Fruit fly (Drosophila melanogaster) whole organism, embryonic: ENCODE results near the gene CG7352.

Source experiments
- Abd-B ChIP-seq: fragments of 200-800 bp; sonication (Bioruptor generic); optimal IDR thresholded peaks from 2 replicates; lab custom pipeline; 2018; ENCODE audit warnings: missing biosample characterization, mild to moderate bottlenecking, missing genetic modification characterization, moderate library complexity
- B-H1 ChIP-seq: fragments of 200-800 bp; sonication (Bioruptor generic); IDR thresholded peaks from 3 replicates; pipeline ENCODE4 v1.3.6; 2022; ENCODE audit warnings: missing biosample characterization, missing genetic modification characterization
- CG10147 ChIP-seq: fragments of 200-800 bp; sonication (Bioruptor generic); optimal IDR thresholded peaks from 2 replicates; lab custom pipeline; 2019; ENCODE audit warnings: missing biosample characterization, mild to moderate bottlenecking, missing genetic modification characterization, moderate library complexity
- CG10274 ChIP-seq: fragments of 200-800 bp; sonication (Bioruptor generic); optimal IDR thresholded peaks from 3 replicates; lab custom pipeline; 2017; ENCODE audit warnings: missing biosample characterization, mild to moderate bottlenecking, missing genetic modification characterization
- CG11093 ChIP-seq: fragments of 200-800 bp; sonication (Bioruptor generic); IDR thresholded peaks from 3 replicates; pipeline ENCODE4 v1.3.6; 2022; ENCODE audit warnings: missing biosample characterization, missing genetic modification characterization
- CG11456 ChIP-seq: fragments of 200-800 bp; sonication (Bioruptor generic); IDR thresholded peaks from 3 replicates; pipeline ENCODE4 v1.3.6; 2022; ENCODE audit warnings: missing biosample characterization, missing genetic modification characterization
- CG11560 ChIP-seq: fragments of 200-800 bp; sonication (Bioruptor generic); IDR thresholded peaks from 3 replicates; pipeline ENCODE4 v1.3.6; 2022; ENCODE audit warnings: missing biosample characterization, missing genetic modification characterization
- CG12071 ChIP-seq: fragments of 200-800 bp; sonication (Bioruptor generic); optimal IDR thresholded peaks from 3 replicates; lab custom pipeline; 2018; ENCODE audit warnings: missing biosample characterization, mild to moderate bottlenecking, missing genetic modification characterization
- CG12104 ChIP-seq: fragments of 200-800 bp; sonication (Bioruptor generic); optimal IDR thresholded peaks from 3 replicates; lab custom pipeline; 2016; ENCODE audit warnings: missing biosample characterization, missing genetic modification characterization
- CG12659 ChIP-seq: fragments of 200-800 bp; sonication (Bioruptor generic); optimal IDR thresholded peaks from 3 replicates; lab custom pipeline; 2017; ENCODE audit warnings: mild to moderate bottlenecking, missing biosample characterization, missing genetic modification reagents, missing genetic modification characterization
- CG13296 ChIP-seq: fragments of 200-800 bp; sonication (Bioruptor generic); optimal IDR thresholded peaks from 3 replicates; lab custom pipeline; 2018; ENCODE audit warnings: missing biosample characterization, mild to moderate bottlenecking, missing genetic modification characterization
- CG13624 ChIP-seq: fragments of 200-800 bp; sonication (Bioruptor generic); optimal IDR thresholded peaks from 2 replicates; lab custom pipeline; 2016; ENCODE audit warnings: missing biosample characterization, missing genetic modification characterization
- CG16815 ChIP-seq: fragments of 200-800 bp; sonication (Bioruptor generic); optimal IDR thresholded peaks from 3 replicates; lab custom pipeline; 2017; ENCODE audit warnings: missing biosample characterization, mild to moderate bottlenecking, missing genetic modification characterization
- CG18619 ChIP-seq: fragments of 200-800 bp; sonication (Bioruptor generic); optimal IDR thresholded peaks from 3 replicates; lab custom pipeline; 2017; ENCODE audit warnings: missing biosample characterization, mild to moderate bottlenecking, missing genetic modification characterization
- CG2199 ChIP-seq: fragments of 200-800 bp; sonication (Bioruptor generic); IDR thresholded peaks from 3 replicates; pipeline ENCODE4 v1.3.6; 2022; ENCODE audit warnings: missing biosample characterization, missing genetic modification characterization
- CG31441 ChIP-seq: fragments of 200-800 bp; sonication (Bioruptor generic); IDR thresholded peaks from 2 replicates; pipeline ENCODE4 v1.3.6; 2022; ENCODE audit warnings: missing biosample characterization, missing genetic modification characterization
- CG34224 ChIP-seq: fragments of 200-800 bp; sonication (Bioruptor generic); IDR thresholded peaks from 3 replicates; pipeline ENCODE4 v1.3.6; 2022; ENCODE audit warnings: missing biosample characterization, missing genetic modification characterization; ENCODE audit not compliant: partially characterized antibody
- CG34422 ChIP-seq: fragments of 200-800 bp; sonication (Bioruptor generic); IDR thresholded peaks from 3 replicates; pipeline ENCODE4 v1.3.6; 2022; ENCODE audit warnings: missing biosample characterization, missing genetic modification characterization
- CG8478 ChIP-seq: fragments of >200 bp; optimal IDR thresholded peaks from 2 replicates; lab custom pipeline; 2018
- CrebB ChIP-seq: fragments of 200-800 bp; sonication (Bioruptor generic); optimal IDR thresholded peaks from 3 replicates; lab custom pipeline; 2018; ENCODE audit warnings: missing biosample characterization, mild to moderate bottlenecking, missing genetic modification characterization
- D19A ChIP-seq: fragments of 200-800 bp; optimal IDR thresholded peaks from 3 replicates; lab custom pipeline; 2019; ENCODE audit warnings: missing biosample characterization, mild to moderate bottlenecking, missing genetic modification characterization, moderate library complexity
- Dp ChIP-seq: fragments of 200-800 bp; sonication (Bioruptor generic); optimal IDR thresholded peaks from 2 replicates; lab custom pipeline; 2018; ENCODE audit warnings: missing biosample characterization, mild to moderate bottlenecking, missing genetic modification characterization, moderate library complexity
- GATAe ChIP-seq: fragments of 200-800 bp; sonication (Bioruptor generic); conservative IDR thresholded peaks from 2 replicates; pipeline ENCODE4 v1.3.6; 2022; ENCODE audit warnings: missing biosample characterization, missing genetic modification characterization
- HHEX ChIP-seq: fragments of 200-800 bp; sonication (Bioruptor generic); optimal IDR thresholded peaks from 3 replicates; lab custom pipeline; 2017; ENCODE audit warnings: missing biosample characterization, mild to moderate bottlenecking, missing genetic modification characterization, missing genetic modification reagents
- MESR4 ChIP-seq: fragments of 200-800 bp; sonication (Bioruptor generic); optimal IDR thresholded peaks from 2 replicates; lab custom pipeline; 2018; ENCODE audit warnings: missing biosample characterization, mild to moderate bottlenecking, missing genetic modification characterization, moderate library complexity
- Meics ChIP-seq: fragments of 200-800 bp; sonication (Bioruptor generic); optimal IDR thresholded peaks from 2 replicates; lab custom pipeline; 2017; ENCODE audit warnings: missing biosample characterization, mild to moderate bottlenecking, missing genetic modification characterization
- NK7.1 ChIP-seq: fragments of 200-800 bp; sonication (Bioruptor generic); optimal IDR thresholded peaks from 3 replicates; lab custom pipeline; 2016; ENCODE audit warnings: missing biosample characterization, missing genetic modification characterization
- Optix ChIP-seq: fragments of 200-800 bp; sonication (Bioruptor generic); IDR thresholded peaks from 3 replicates; pipeline ENCODE4 v1.3.6; 2022; ENCODE audit warnings: missing biosample characterization, missing genetic modification characterization
- PHDP ChIP-seq: fragments of 200-800 bp; sonication (Bioruptor generic); optimal IDR thresholded peaks from 3 replicates; lab custom pipeline; 2018; ENCODE audit warnings: missing biosample characterization, mild to moderate bottlenecking, missing genetic modification characterization, moderate library complexity
- Ravus ChIP-seq: fragments of 200-800 bp; sonication (Bioruptor generic); IDR thresholded peaks from 2 replicates; pipeline ENCODE4 v1.3.6; 2022; ENCODE audit warnings: missing biosample characterization, missing genetic modification characterization
- Rx ChIP-seq: fragments of 200-800 bp; sonication (Bioruptor generic); IDR thresholded peaks from 2 replicates; pipeline ENCODE4 v1.3.6; 2022; ENCODE audit warnings: missing biosample characterization, missing genetic modification characterization
- Sox102F ChIP-seq: fragments of 200-800 bp; sonication (Bioruptor generic); optimal IDR thresholded peaks from 2 replicates; lab custom pipeline; 2018; ENCODE audit warnings: missing biosample characterization, mild to moderate bottlenecking, missing genetic modification characterization, moderate library complexity
- bigmax ChIP-seq: fragments of 200-800 bp; sonication (Bioruptor generic); optimal IDR thresholded peaks from 2 replicates; lab custom pipeline; 2018; ENCODE audit warnings: missing biosample characterization, mild to moderate bottlenecking, missing genetic modification characterization
- bowl ChIP-seq: fragments of 200-800 bp; sonication (Bioruptor generic); IDR thresholded peaks from 2 replicates; pipeline ENCODE4 v1.3.6; 2022; ENCODE audit warnings: missing biosample characterization, missing genetic modification characterization
- cato ChIP-seq: fragments of 200-800 bp; sonication (Bioruptor generic); optimal IDR thresholded peaks from 2 replicates; lab custom pipeline; 2016; ENCODE audit warnings: missing biosample characterization, missing genetic modification characterization, borderline replicate concordance
- crol ChIP-seq: fragments of 200-800 bp; sonication (Bioruptor generic); IDR thresholded peaks from 2 replicates; pipeline ENCODE4 v1.3.6; 2022; ENCODE audit warnings: missing biosample characterization, missing genetic modification characterization
- dmrt99B ChIP-seq: fragments of 200-800 bp; sonication (Bioruptor generic); optimal IDR thresholded peaks from 2 replicates; lab custom pipeline; 2018; ENCODE audit warnings: missing biosample characterization, mild to moderate bottlenecking, missing genetic modification characterization, moderate library complexity
- ems ChIP-seq: fragments of 200-800 bp; sonication (Bioruptor generic); optimal IDR thresholded peaks from 3 replicates; lab custom pipeline; 2016; ENCODE audit warnings: missing biosample characterization, missing genetic modification characterization
- h ChIP-seq: fragments of >200 bp; optimal IDR thresholded peaks from 2 replicates; lab custom pipeline; 2017
- ind ChIP-seq: fragments of 200-800 bp; sonication (Bioruptor generic); optimal IDR thresholded peaks from 3 replicates; lab custom pipeline; 2016; ENCODE audit warnings: missing biosample characterization, missing genetic modification characterization
- inv ChIP-seq: fragments of 200-800 bp; sonication (Bioruptor generic); IDR thresholded peaks from 2 replicates; pipeline ENCODE4 v1.3.6; 2022; ENCODE audit warnings: missing biosample characterization, missing genetic modification characterization; ENCODE audit not compliant: partially characterized antibody
- klu ChIP-seq: fragments of 200-800 bp; sonication (Bioruptor generic); IDR thresholded peaks from 2 replicates; pipeline ENCODE4 v1.3.6; 2022; ENCODE audit warnings: missing biosample characterization, missing genetic modification characterization
- lab ChIP-seq: fragments of 200-800 bp; sonication (Bioruptor generic); optimal IDR thresholded peaks from 3 replicates; lab custom pipeline; 2017; ENCODE audit warnings: missing biosample characterization, missing genetic modification characterization, mild to moderate bottlenecking, moderate library complexity, missing genetic modification reagents
- lilli ChIP-seq: fragments of 200-800 bp; sonication (Bioruptor generic); optimal IDR thresholded peaks from 3 replicates; lab custom pipeline; 2016; ENCODE audit warnings: missing biosample characterization, missing genetic modification characterization
- mirr ChIP-seq: fragments of 200-800 bp; sonication (Bioruptor generic); optimal IDR thresholded peaks from 3 replicates; lab custom pipeline; 2018; ENCODE audit warnings: missing biosample characterization, mild to moderate bottlenecking, missing genetic modification characterization
- peb ChIP-seq: fragments of 200-800 bp; sonication (Bioruptor generic); IDR thresholded peaks from 2 replicates; pipeline ENCODE4 v1.3.6; 2022; ENCODE audit warnings: missing biosample characterization, missing genetic modification characterization
- sna ChIP-seq: fragments of 200-800 bp; sonication (Bioruptor generic); IDR thresholded peaks from 2 replicates; pipeline ENCODE4 v1.3.6; 2022; ENCODE audit warnings: missing biosample characterization, missing genetic modification characterization; ENCODE audit not compliant: partially characterized antibody
- sob ChIP-seq: fragments of 200-800 bp; sonication (Bioruptor generic); IDR thresholded peaks from 2 replicates; pipeline ENCODE4 v1.3.6; 2022; ENCODE audit warnings: missing biosample characterization, missing genetic modification characterization
- sug ChIP-seq: fragments of 200-800 bp; optimal IDR thresholded peaks from 2 replicates; lab custom pipeline; 2019; ENCODE audit warnings: missing biosample characterization, mild to moderate bottlenecking, missing genetic modification characterization, moderate library complexity
- unc-4 ChIP-seq: fragments of 200-800 bp; sonication (Bioruptor generic); IDR thresholded peaks from 2 replicates; pipeline ENCODE4 v1.3.6; 2022; ENCODE audit warnings: missing biosample characterization, missing genetic modification characterization; ENCODE audit not compliant: partially characterized antibody
- zfh1 ChIP-seq: fragments of 200-800 bp; sonication (Bioruptor generic); IDR thresholded peaks from 3 replicates; pipeline ENCODE4 v1.3.6; 2022; ENCODE audit warnings: missing biosample characterization, missing genetic modification characterization

The CG7352 gene

dm6 chr3R:8316344-8317105 lies 30.9 kb upstream of the CG7352 start, which contains the start of gene Coq2 (continued):
- TF ChIP-seq CG34422 (GFP tag; lab: Robert Waterston, UW) (no peak), CG12104 (GFP tag; lab: Kevin White, UChicago) (no peak), CrebB (tag; lab: Kevin White, UChicago) (no peak), CG10274 (GFP tag; lab: Kevin White, UChicago) (no peak), CG11093 (GFP tag; lab: Robert Waterston, UW) (no peak), Dp (GFP tag; lab: Kevin White, UChicago) (peak; percentile 93), D19A (no peak), ind (no peak), ems (GFP tag; lab: Kevin White, UChicago) (no peak), lab (GFP tag; lab: Kevin White, UChicago) (no peak), CG31441 (no peak), CG12659 (GFP tag; lab: Kevin White, UChicago) (peak; percentile 25), Meics (GFP tag; lab: Kevin White, UChicago) (no peak), klu (GFP tag; lab: Robert Waterston, UW) (no peak), bowl (GFP tag; lab: Robert Waterston, UW) (no peak), CG13296 (GFP tag; lab: Kevin White, UChicago) (no peak), inv (GFP tag; lab: Robert Waterston, UW) (no peak), CG13624 (GFP tag; lab: Kevin White, UChicago) (no peak), CG34224 (GFP tag; lab: Robert Waterston, UW) (0 out of 3 replicates have a peak, but pooled peaks have one; percentile 8), sob (no peak), h (lab: Kevin White, UChicago) (no peak), Ravus (no peak), unc-4 (GFP tag; lab: Robert Waterston, UW) (no peak), CG12071 (GFP tag; lab: Kevin White, UChicago) (no peak), CG11560 (tag; lab: Robert Waterston, UW) (no peak), HHEX (GFP tag; lab: Kevin White, UChicago) (no peak)

dm6 chr3R:8317215-8317614 lies 30.2 kb upstream of the CG7352 start, which contains the start of gene Ctr1B:
Gene Ctr1B (plus strand): TSS chr3R:8317612.
- no peak for TF ChIP-seq lilli (GFP tag; lab: Kevin White, UChicago)
- no peak for TF ChIP-seq dmrt99B (tag; lab: Kevin White, UChicago)
- no peak for TF ChIP-seq cato (GFP tag; lab: Kevin White, UChicago)
- TF ChIP-seq CG11456 (GFP tag; lab: Robert Waterston, UW), result no peak
- no peak for TF ChIP-seq NK7.1 (GFP tag; lab: Kevin White, UChicago)
- TF ChIP-seq Rx, result no peak
- 0 out of 2 replicates have a peak, but pooled peaks have one; percentile 15 for TF ChIP-seq sna (GFP tag; lab: Robert Waterston, UW)
- TF ChIP-seq peb (GFP tag; lab: Robert Waterston, UW), result no peak
- TF ChIP-seq sug (tag; lab: Kevin White, UChicago), result peak; percentile 81
- no peak for TF ChIP-seq CG18619 (GFP tag; lab: Kevin White, UChicago)
- no peak for TF ChIP-seq bigmax
- no peak for TF ChIP-seq CG8478 (lab: Kevin White, UChicago)
- TF ChIP-seq zfh1 (GFP tag; lab: Robert Waterston, UW), result no peak
- no peak for TF ChIP-seq Sox102F (GFP tag; lab: Kevin White, UChicago)
- peak; percentile 61 for TF ChIP-seq GATAe (GFP tag; lab: Robert Waterston, UW)
- TF ChIP-seq crol (GFP tag; lab: Robert Waterston, UW), result no peak
- TF ChIP-seq CG10147 (GFP tag; lab: Kevin White, UChicago), result no peak
- no peak for TF ChIP-seq MESR4 (GFP tag; lab: Kevin White, UChicago)
- no peak for TF ChIP-seq B-H1 (GFP tag; lab: Robert Waterston, UW)
- TF ChIP-seq PHDP, result no peak
- TF ChIP-seq Optix (GFP tag; lab: Robert Waterston, UW), result no peak
- TF ChIP-seq CG16815 (GFP tag; lab: Kevin White, UChicago), result no peak
- TF ChIP-seq Abd-B, result no peak
- 0 out of 3 replicates have a peak, but pooled peaks have one; percentile 28 for TF ChIP-seq CG2199 (GFP tag; lab: Robert Waterston, UW)
- peak; percentile 13 for TF ChIP-seq mirr (GFP tag; lab: Kevin White, UChicago)
